Fruit fly (Drosophila melanogaster) whole organism, wandering third instar larva: Measurements from ENCODE around the gene CG6966.

Experiments
- Abd-B ChIP-seq: fragments of >200 bp; optimal IDR thresholded peaks from 2 replicates; lab custom pipeline; 2017; ENCODE audit warnings: missing biosample characterization, missing genetic modification characterization
- CG32264 ChIP-seq: fragments of 200-800 bp; sonication (Bioruptor generic); optimal IDR thresholded peaks from 2 replicates; lab custom pipeline; 2016; ENCODE audit warnings: missing biosample characterization, missing genetic modification characterization
- CG9705 ChIP-seq: fragments of 200-800 bp; sonication (Bioruptor generic); optimal IDR thresholded peaks from 2 replicates; lab custom pipeline; 2018; ENCODE audit warnings: missing biosample characterization, mild to moderate bottlenecking, missing genetic modification characterization
- CrebA ChIP-seq: fragments of 200-800 bp; sonication (Bioruptor generic); optimal IDR thresholded peaks from 2 replicates; lab custom pipeline; 2016; ENCODE audit warnings: missing biosample characterization, mild to moderate bottlenecking, missing genetic modification characterization, borderline replicate concordance
- Dfd ChIP-seq: fragments of >200 bp; optimal IDR thresholded peaks from 2 replicates; lab custom pipeline; 2017; ENCODE audit warnings: missing biosample characterization, missing genetic modification characterization
- Dif ChIP-seq: fragments of 200-275, 200-300 bp; sonication (Bioruptor generic); optimal IDR thresholded peaks from 2 replicates; lab custom pipeline; 2018; ENCODE audit warnings: missing biosample characterization, missing genetic modification characterization; ENCODE audit not compliant: partially characterized antibody
- GATAd ChIP-seq: sonication (Bioruptor generic); optimal IDR thresholded peaks from 2 replicates; lab custom pipeline; 2016; ENCODE audit warnings: missing biosample characterization, missing genetic modification characterization
- HLH106 ChIP-seq: fragments of 200-800 bp; optimal IDR thresholded peaks from 3 replicates; lab custom pipeline; 2019; ENCODE audit warnings: missing biosample characterization, mild to moderate bottlenecking, missing genetic modification characterization, moderate library complexity
- Hnf4 ChIP-seq: fragments of 200-800 bp; sonication (Bioruptor generic); optimal IDR thresholded peaks from 2 replicates; lab custom pipeline; 2016; ENCODE audit warnings: missing biosample characterization, mild to moderate bottlenecking, missing genetic modification characterization
- Hr78 ChIP-seq: fragments of >200 bp; optimal IDR thresholded peaks from 2 replicates; lab custom pipeline; 2017; ENCODE audit warnings: missing biosample characterization, missing genetic modification characterization
- Jra ChIP-seq: sonication (Bioruptor generic); optimal IDR thresholded peaks from 2 replicates; lab custom pipeline; 2016; ENCODE audit warnings: missing biosample characterization, missing genetic modification characterization
- Mio ChIP-seq: sonication (Bioruptor generic); optimal IDR thresholded peaks from 2 replicates; lab custom pipeline; 2016; ENCODE audit warnings: missing biosample characterization, missing genetic modification characterization
- OdsH ChIP-seq: fragments of 200-800 bp; sonication (Bioruptor generic); optimal IDR thresholded peaks from 2 replicates; lab custom pipeline; 2016; ENCODE audit warnings: missing biosample characterization, mild to moderate bottlenecking, missing genetic modification characterization
- Rel ChIP-seq, 2 experiments: fragments of 200-800 bp; sonication (Bioruptor generic) in 1 of 2; optimal IDR thresholded peaks; 2 replicates in 1 of 2; 3 replicates in 1 of 2; lab custom pipeline; 2016 to 2019; ENCODE audit warnings: mild to moderate bottlenecking in 2 of 2, missing biosample characterization in 2 of 2, missing genetic modification characterization in 2 of 2, moderate library complexity in 1 of 2
- Sp1 ChIP-seq: fragments of 200-800 bp; sonication (Bioruptor generic); optimal IDR thresholded peaks from 3 replicates; lab custom pipeline; 2019; ENCODE audit warnings: missing biosample characterization, mild to moderate bottlenecking, missing genetic modification characterization, moderate library complexity
- Vsx2 ChIP-seq: fragments of 200-300, 225-300 bp; sonication (Bioruptor generic); optimal IDR thresholded peaks from 2 replicates; lab custom pipeline; 2018; ENCODE audit warnings: missing biosample characterization, missing genetic modification characterization; ENCODE audit not compliant: partially characterized antibody
- br ChIP-seq: fragments of 200-800 bp; sonication (Bioruptor generic); optimal IDR thresholded peaks from 2 replicates; lab custom pipeline; 2016; ENCODE audit warnings: missing biosample characterization, missing genetic modification characterization
- brk ChIP-seq: fragments of 200-800 bp; sonication (Bioruptor generic); optimal IDR thresholded peaks from 2 replicates; lab custom pipeline; 2016; ENCODE audit warnings: missing biosample characterization, mild to moderate bottlenecking, missing genetic modification characterization
- dl ChIP-seq, 2 experiments: fragments of 175-275, 200-275 bp in 1 of 2; fragments of 200-275 bp in 1 of 2; sonication (Bioruptor generic); optimal IDR thresholded peaks; lab custom pipeline; 2018; ENCODE audit warnings: mild to moderate bottlenecking in 2 of 2, missing biosample characterization in 2 of 2, missing genetic modification characterization in 2 of 2, moderate library complexity in 2 of 2; ENCODE audit not compliant: partially characterized antibody in 2 of 2, insufficient read depth in 1 of 2
- dmrt93B ChIP-seq: fragments of 200-800 bp; sonication (Bioruptor generic); optimal IDR thresholded peaks from 2 replicates; lab custom pipeline; 2018; ENCODE audit warnings: missing biosample characterization, mild to moderate bottlenecking, missing genetic modification characterization
- dsf ChIP-seq: sonication (Bioruptor generic); optimal IDR thresholded peaks from 2 replicates; lab custom pipeline; 2016; ENCODE audit warnings: missing biosample characterization, missing genetic modification characterization, borderline replicate concordance
- ey ChIP-seq: fragments of 200-800 bp; sonication (Bioruptor generic); optimal IDR thresholded peaks from 2 replicates; lab custom pipeline; 2016; ENCODE audit warnings: missing biosample characterization, missing genetic modification characterization
- fru ChIP-seq: fragments of 200-800 bp; sonication (Bioruptor generic); optimal IDR thresholded peaks from 3 replicates; lab custom pipeline; 2016; ENCODE audit warnings: missing biosample characterization, mild to moderate bottlenecking, missing genetic modification characterization
- jim ChIP-seq: fragments of 175-275, 200-325 bp; sonication (Bioruptor generic); optimal IDR thresholded peaks from 2 replicates; lab custom pipeline; 2016; ENCODE audit warnings: missing biosample characterization, mild to moderate bottlenecking, missing genetic modification characterization
- lola ChIP-seq: fragments of >200 bp; optimal IDR thresholded peaks from 2 replicates; lab custom pipeline; 2017; ENCODE audit warnings: missing biosample characterization, missing genetic modification characterization
- pan ChIP-seq: fragments of >200 bp; optimal IDR thresholded peaks from 2 replicates; lab custom pipeline; 2017
- psq ChIP-seq: fragments of 200-800 bp; sonication (Bioruptor generic); optimal IDR thresholded peaks from 3 replicates; lab custom pipeline; 2017; ENCODE audit warnings: missing biosample characterization, mild to moderate bottlenecking, missing genetic modification characterization, moderate library complexity
- rgr ChIP-seq: fragments of 200-800 bp; sonication (Bioruptor generic); optimal IDR thresholded peaks from 3 replicates; lab custom pipeline; 2016; ENCODE audit warnings: missing biosample characterization, mild to moderate bottlenecking, missing genetic modification characterization
- sv ChIP-seq: fragments of 200-800 bp; sonication (Bioruptor generic); optimal IDR thresholded peaks from 3 replicates; lab custom pipeline; 2016; ENCODE audit warnings: missing biosample characterization, missing genetic modification characterization
- tai ChIP-seq: sonication (Bioruptor generic); optimal IDR thresholded peaks from 2 replicates; lab custom pipeline; 2016; ENCODE audit warnings: missing biosample characterization, missing genetic modification characterization
- usp ChIP-seq: fragments of >200 bp; optimal IDR thresholded peaks from 2 replicates; lab custom pipeline; 2017; ENCODE audit warnings: missing biosample characterization, missing genetic modification characterization
- woc ChIP-seq: sonication (Bioruptor generic); optimal IDR thresholded peaks from 2 replicates; lab custom pipeline; 2016; ENCODE audit warnings: missing biosample characterization, mild to moderate bottlenecking, missing genetic modification characterization

CG6966 gene

dm6 chr3R:15121599-15122394 is 26.4 kb upstream of the CG6966 start:
- TF ChIP-seq dl (GFP tag; optimal IDR thresholded peaks at IDR 0.05; lab: Kevin White, UChicago; ENCODE audit: insufficient read depth in 1 of 2, partially characterized antibody in 2 of 2) = no peak
- no peak for TF ChIP-seq ey (GFP tag; lab: Kevin White, UChicago)
- TF ChIP-seq woc (GFP tag; lab: Kevin White, UChicago) = no peak
- TF ChIP-seq rgr (GFP tag; lab: Kevin White, UChicago) = no peak
- TF ChIP-seq Vsx2 = no peak
- no peak for TF ChIP-seq HLH106 (tag; lab: Kevin White, UChicago)
- no peak for TF ChIP-seq br (GFP tag; lab: Kevin White, UChicago)
- TF ChIP-seq Jra (GFP tag; lab: Kevin White, UChicago) = no peak
- TF ChIP-seq psq (GFP tag; lab: Kevin White, UChicago) = no peak
- TF ChIP-seq Hr78 (GFP tag; lab: Kevin White, UChicago) = no peak

dm6 chr3R:15119730-15120129 is 24.3 kb upstream of the CG6966 start:
- TF ChIP-seq Jra (GFP tag; lab: Kevin White, UChicago) = no peak
- TF ChIP-seq OdsH = no peak
- no peak for TF ChIP-seq Hr78 (GFP tag; lab: Kevin White, UChicago)
- TF ChIP-seq fru (GFP tag; lab: Kevin White, UChicago) = no peak
- no peak for TF ChIP-seq Abd-B
- no peak for TF ChIP-seq Mio
- no peak for TF ChIP-seq Sp1 (GFP tag; lab: Kevin White, UChicago)
- TF ChIP-seq pan = no peak
- TF ChIP-seq usp (GFP tag; lab: Kevin White, UChicago) = no peak
- TF ChIP-seq psq (GFP tag; lab: Kevin White, UChicago) = no peak
- TF ChIP-seq dmrt93B = no peak
- no peak for TF ChIP-seq tai (GFP tag; lab: Kevin White, UChicago)
- no peak for TF ChIP-seq Dfd

- TF ChIP-seq Rel (GFP tag; optimal IDR thresholded peaks at IDR 0.05; lab: Kevin White, UChicago) = no peak
- no peak for TF ChIP-seq Rel (tag; optimal IDR thresholded peaks at IDR 0.05; lab: Kevin White, UChicago)
- no peak for TF ChIP-seq Sp1 (GFP tag; lab: Kevin White, UChicago)
- TF ChIP-seq jim (GFP tag; lab: Kevin White, UChicago) = no peak
- TF ChIP-seq CrebA (GFP tag; lab: Kevin White, UChicago) = no peak
- TF ChIP-seq psq (GFP tag; lab: Kevin White, UChicago) = no peak
- no peak for TF ChIP-seq dmrt93B
- TF ChIP-seq CG32264 (GFP tag; lab: Kevin White, UChicago) = no peak
- no peak for TF ChIP-seq brk (GFP tag; lab: Kevin White, UChicago)
- no peak for TF ChIP-seq Abd-B
- TF ChIP-seq pan = no peak
- TF ChIP-seq br (GFP tag; lab: Kevin White, UChicago) = no peak
- TF ChIP-seq Jra (GFP tag; lab: Kevin White, UChicago) = no peak
- TF ChIP-seq rgr (GFP tag; lab: Kevin White, UChicago) = no peak
- TF ChIP-seq Dfd = no peak
Measured at dm6 chr3R:15117765-15118164, 22.3 kb upstream of the CG6966 start.

- TF ChIP-seq GATAd (GFP tag; lab: Kevin White, UChicago) = no peak
- no peak for TF ChIP-seq dsf
- TF ChIP-seq Hr78 (GFP tag; lab: Kevin White, UChicago) = no peak
- TF ChIP-seq lola (GFP tag; lab: Kevin White, UChicago) = no peak
- no peak for TF ChIP-seq Hnf4 (GFP tag; lab: Kevin White, UChicago)
- no peak for TF ChIP-seq usp (GFP tag; lab: Kevin White, UChicago)
- no peak for TF ChIP-seq Dif (GFP tag; lab: Kevin White, UChicago)
- TF ChIP-seq sv (GFP tag; lab: Kevin White, UChicago) = no peak
- TF ChIP-seq jim (GFP tag; lab: Kevin White, UChicago) = no peak
- TF ChIP-seq brk (GFP tag; lab: Kevin White, UChicago) = no peak
- TF ChIP-seq dl (GFP tag; optimal IDR thresholded peaks at IDR 0.05; lab: Kevin White, UChicago; ENCODE audit: insufficient read depth in 1 of 2, partially characterized antibody in 2 of 2) = no peak
- TF ChIP-seq OdsH = no peak
- no peak for TF ChIP-seq Jra (GFP tag; lab: Kevin White, UChicago)
- TF ChIP-seq CG9705 (GFP tag; lab: Kevin White, UChicago) = no peak
- TF ChIP-seq, all 38 proteins: peak for 0
Measured at dm6 chr3R:15114465-15115228, 19.2 kb upstream of the CG6966 start.
